Fruit fly (Drosophila melanogaster) whole organism, embryonic: ENCODE results near the gene htt.

Experiments used
- BtbVII ChIP-seq: fragments of 200-800 bp; sonication (Bioruptor generic); optimal IDR thresholded peaks from 3 replicates; lab custom pipeline; 2017; ENCODE audit warnings: missing biosample characterization, mild to moderate bottlenecking, missing genetic modification characterization
- ab ChIP-seq: fragments of 200-800 bp; sonication (Bioruptor generic); optimal IDR thresholded peaks from 2 replicates; lab custom pipeline; 2016; ENCODE audit warnings: missing biosample characterization, missing genetic modification characterization
- klu ChIP-seq: fragments of 200-800 bp; sonication (Bioruptor generic); IDR thresholded peaks from 2 replicates; pipeline ENCODE4 v1.3.6; 2022; ENCODE audit warnings: missing biosample characterization, missing genetic modification characterization

dm6 chr3R:28650380-28650779 lies 45.7 kb upstream of the htt start, which contains the start of gene CG31050:
- TF ChIP-seq klu (GFP tag; lab: Robert Waterston, UW) (no peak), BtbVII (GFP tag; lab: Kevin White, UChicago) (no peak), ab (GFP tag; lab: Kevin White, UChicago) (no peak)
